Fruit fly (Drosophila melanogaster): ENCODE measurements around the gene CG34432.

CG34432 gene

dm6 chr3R:30605889-30606288, 43.1 kb upstream of the CG34432 start, which contains the start of gene CG31016:
TSS of gene CG31016 (plus strand) at chr3R:30606189.
- no peak for TF ChIP-seq Snoo (tag; optimal IDR thresholded peaks at IDR 0.05)
- TF ChIP-seq CG15710 (tag; optimal IDR thresholded peaks at IDR 0.05), result no peak
- TF ChIP-seq CG10348 (GFP tag; IDR thresholded peaks at IDR 0.05), result no peak
- no peak for TF ChIP-seq D1 (tag; optimal IDR thresholded peaks at IDR 0.05)
- TF ChIP-seq CG17806 (tag; optimal IDR thresholded peaks at IDR 0.05), result no peak
- TF ChIP-seq Ets98B (GFP tag; IDR thresholded peaks at IDR 0.05), result no peak
- TF ChIP-seq gl (tag; optimal IDR thresholded peaks at IDR 0.05), result no peak
- TF ChIP-seq CG8301 (tag; optimal IDR thresholded peaks at IDR 0.05), result no peak
- TF ChIP-seq CG13204 (GFP tag; optimal IDR thresholded peaks at IDR 0.05), result no peak
- TF ChIP-seq CG34367 (tag; optimal IDR thresholded peaks at IDR 0.05), result no peak
- no peak for TF ChIP-seq CG8159 (tag; optimal IDR thresholded peaks at IDR 0.05)
- no peak for TF ChIP-seq fd96Ca (GFP tag; IDR thresholded peaks at IDR 0.05)
- no peak for TF ChIP-seq CG12605 (GFP tag; IDR thresholded peaks at IDR 0.05)
- TF ChIP-seq CG4496 (GFP tag; IDR thresholded peaks at IDR 0.05), result no peak

dm6 chr3R:30616098-30616857, 32.7 kb upstream of the CG34432 start:
- TF ChIP-seq CG14655 (GFP tag; optimal IDR thresholded peaks at IDR 0.05) (no peak), rn (GFP tag; IDR thresholded peaks at IDR 0.05) (no peak), CG9948 (tag; optimal IDR thresholded peaks at IDR 0.05) (no peak), CG10348 (GFP tag; IDR thresholded peaks at IDR 0.05) (no peak), CG32121 (GFP tag; IDR thresholded peaks at IDR 0.05) (no peak), CG8301 (tag; optimal IDR thresholded peaks at IDR 0.05) (no peak), CG4496 (GFP tag; IDR thresholded peaks at IDR 0.05) (no peak), Pif1B (GFP tag; optimal IDR thresholded peaks at IDR 0.05) (no peak), CG34367 (tag; optimal IDR thresholded peaks at IDR 0.05) (no peak), EcR (GFP tag; optimal IDR thresholded peaks at IDR 0.05) (no peak), Pif1A (GFP tag; optimal IDR thresholded peaks at IDR 0.05) (no peak), D1 (tag; optimal IDR thresholded peaks at IDR 0.05) (no peak)

- TF ChIP-seq Ets98B (GFP tag; IDR thresholded peaks at IDR 0.05) (no peak), CG8159 (tag; optimal IDR thresholded peaks at IDR 0.05) (no peak), CG15710 (tag; optimal IDR thresholded peaks at IDR 0.05) (no peak), Pif1A (GFP tag; optimal IDR thresholded peaks at IDR 0.05) (no peak), CG4496 (GFP tag; IDR thresholded peaks at IDR 0.05) (no peak), fd96Ca (GFP tag; IDR thresholded peaks at IDR 0.05) (no peak)
Observed at dm6 chr3R:30617457-30617856, 31.5 kb upstream of the CG34432 start.

- TF ChIP-seq CG9948 (tag; optimal IDR thresholded peaks at IDR 0.05), result no peak
- no peak for TF ChIP-seq CG17806 (tag; optimal IDR thresholded peaks at IDR 0.05)
- TF ChIP-seq EcR (GFP tag; optimal IDR thresholded peaks at IDR 0.05), result no peak
- TF ChIP-seq Snoo (tag; optimal IDR thresholded peaks at IDR 0.05), result no peak
- no peak for TF ChIP-seq CG13204 (GFP tag; optimal IDR thresholded peaks at IDR 0.05)
- TF ChIP-seq Pif1A (GFP tag; optimal IDR thresholded peaks at IDR 0.05), result no peak
- TF ChIP-seq CG8301 (tag; optimal IDR thresholded peaks at IDR 0.05), result no peak
- no peak for TF ChIP-seq CG8159 (tag; optimal IDR thresholded peaks at IDR 0.05)
- TF ChIP-seq CG4496 (GFP tag; IDR thresholded peaks at IDR 0.05), result no peak
- no peak for TF ChIP-seq Pif1B (GFP tag; optimal IDR thresholded peaks at IDR 0.05)
Observed at dm6 chr3R:30621806-30622205, 27.1 kb upstream of the CG34432 start, which contains the start of gene CG44954. TSS of gene CG44954 (minus strand) at chr3R:30621906.

dm6 chr3R:30628928-30629327, 20.0 kb upstream of the CG34432 start, which contains the start of gene CG2267:
TSS of gene CG2267 (minus strand) at chr3R:30629028.
- TF ChIP-seq EcR (GFP tag; optimal IDR thresholded peaks at IDR 0.05) (no peak), D1 (tag; optimal IDR thresholded peaks at IDR 0.05) (no peak), Snoo (tag; optimal IDR thresholded peaks at IDR 0.05) (no peak), CG14655 (GFP tag; optimal IDR thresholded peaks at IDR 0.05) (no peak), CG10348 (GFP tag; IDR thresholded peaks at IDR 0.05) (no peak), CG8159 (tag; optimal IDR thresholded peaks at IDR 0.05) (no peak), CG15710 (tag; optimal IDR thresholded peaks at IDR 0.05) (no peak), CG12605 (GFP tag; IDR thresholded peaks at IDR 0.05) (no peak), fd96Ca (GFP tag; IDR thresholded peaks at IDR 0.05) (no peak), CG4496 (GFP tag; IDR thresholded peaks at IDR 0.05) (no peak), CG17806 (tag; optimal IDR thresholded peaks at IDR 0.05) (no peak), CG32121 (GFP tag; IDR thresholded peaks at IDR 0.05) (no peak), rn (GFP tag; IDR thresholded peaks at IDR 0.05) (no peak), Pif1B (GFP tag; optimal IDR thresholded peaks at IDR 0.05) (no peak), CG8301 (tag; optimal IDR thresholded peaks at IDR 0.05) (no peak), CG13204 (GFP tag; optimal IDR thresholded peaks at IDR 0.05) (no peak), CG9948 (tag; optimal IDR thresholded peaks at IDR 0.05) (no peak), Ets98B (GFP tag; IDR thresholded peaks at IDR 0.05) (no peak), CG34367 (tag; optimal IDR thresholded peaks at IDR 0.05) (no peak), Pif1A (GFP tag; optimal IDR thresholded peaks at IDR 0.05) (no peak)

- TF ChIP-seq CG10348 (GFP tag; IDR thresholded peaks at IDR 0.05), result no peak
- no peak for TF ChIP-seq Pif1B (GFP tag; optimal IDR thresholded peaks at IDR 0.05)
- TF ChIP-seq Snoo (tag; optimal IDR thresholded peaks at IDR 0.05), result no peak
- TF ChIP-seq CG13204 (GFP tag; optimal IDR thresholded peaks at IDR 0.05), result no peak
- TF ChIP-seq CG8159 (tag; optimal IDR thresholded peaks at IDR 0.05), result peak; percentile 13
- no peak for TF ChIP-seq CG9948 (tag; optimal IDR thresholded peaks at IDR 0.05)
- TF ChIP-seq Ets98B (GFP tag; IDR thresholded peaks at IDR 0.05), result no peak
- no peak for TF ChIP-seq D1 (tag; optimal IDR thresholded peaks at IDR 0.05)
- no peak for TF ChIP-seq CG4496 (GFP tag; IDR thresholded peaks at IDR 0.05)
- no peak for TF ChIP-seq CG15710 (tag; optimal IDR thresholded peaks at IDR 0.05)
- no peak for TF ChIP-seq EcR (GFP tag; optimal IDR thresholded peaks at IDR 0.05)
- no peak for TF ChIP-seq CG12605 (GFP tag; IDR thresholded peaks at IDR 0.05)
- TF ChIP-seq CG14655 (GFP tag; optimal IDR thresholded peaks at IDR 0.05), result peak; percentile 20
- TF ChIP-seq gl (tag; optimal IDR thresholded peaks at IDR 0.05), result no peak
Observed at dm6 chr3R:30643240-30643639, 5.7 kb upstream of the CG34432 start.

Data from whole organism, pupa.